Worm (Caenorhabditis elegans): Measurements from ENCODE around the gene nhr-37.
"Not testable (repeated sequence)": the region's sequence is repeated elsewhere in the genome, so short reads cannot be mapped to it uniquely, and the experiment has no call there.

DNA sequence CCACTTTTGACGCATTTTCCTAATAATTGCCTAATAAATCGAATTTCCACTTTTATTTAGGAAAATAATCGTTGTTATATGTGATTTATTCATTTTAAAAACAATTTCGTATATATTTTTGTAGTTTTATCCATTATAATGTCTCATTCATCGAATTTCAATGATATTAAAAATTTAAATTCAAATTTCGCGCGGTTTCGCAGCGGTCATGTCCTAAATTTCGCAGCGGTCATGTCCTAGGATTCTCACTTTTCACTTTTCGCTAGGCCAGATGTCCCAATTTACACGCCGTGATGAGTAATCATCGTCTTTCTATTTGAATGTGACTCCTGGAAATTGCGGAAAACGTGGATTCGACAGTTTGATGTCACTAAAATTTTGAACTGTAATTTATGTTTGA is 40.2 kb upstream of the nhr-37 start, which contains the start of gene ZK1055.4:
- TF ChIP-seq M03D4.4, elt-3, pha-4, cnd-1, snpc-4, lin-13, nhr-76 (tag; optimal IDR thresholded peaks at IDR 0.05): not testable (repeated sequence)

Measured in whole organism, mixed stage, embryonic.